Fruit fly (Drosophila melanogaster): ENCODE data around the gene Syx7.
A peak's percentile ranks its signal among the peaks of the same experiment; 100 is the strongest.

Syx7 gene

dm6 chr3L:21476429-21477006 is 30.9 kb downstream of the Syx7 start, which contains the start of gene croc (continued):
- no peak for TF ChIP-seq ken (GFP tag; IDR thresholded peaks at IDR 0.05)
- TF ChIP-seq CG32767 (GFP tag; IDR thresholded peaks at IDR 0.05) = 0 out of 2 replicates have a peak, but pooled peaks have one; percentile 27
- TF ChIP-seq Hr39 (optimal IDR thresholded peaks at IDR 0.05) = peak; percentile 29
- no peak for TF ChIP-seq fru (optimal IDR thresholded peaks at IDR 0.05)
- peak; percentile 82 for TF ChIP-seq ewg (GFP tag; optimal IDR thresholded peaks at IDR 0.05)
- peak; percentile 66 for TF ChIP-seq phol (tag; optimal IDR thresholded peaks at IDR 0.05)
- no peak for TF ChIP-seq lov (optimal IDR thresholded peaks at IDR 0.05)
- TF ChIP-seq lov (GFP tag; IDR thresholded peaks at IDR 0.05) = 0 out of 3 replicates have a peak, but pooled peaks have one; percentile 13
- no peak for TF ChIP-seq maf-S (GFP tag; optimal IDR thresholded peaks at IDR 0.05)
- TF ChIP-seq HLHmδ (GFP tag; optimal IDR thresholded peaks at IDR 0.05) = peak; percentile 1

dm6 chr3L:21477866-21478265 is 32.2 kb downstream of the Syx7 start:
- TF ChIP-seq Eip74EF (GFP tag; optimal IDR thresholded peaks at IDR 0.05) = no peak
- TF ChIP-seq toy (GFP tag; IDR thresholded peaks at IDR 0.05) = no peak
- TF ChIP-seq scrt (GFP tag; optimal IDR thresholded peaks at IDR 0.05) = no peak
- no peak for TF ChIP-seq BtbVII (GFP tag; optimal IDR thresholded peaks at IDR 0.05)
- TF ChIP-seq CG12219 (GFP tag; optimal IDR thresholded peaks at IDR 0.05) = no peak
- no peak for TF ChIP-seq MBD-R2 (GFP tag; IDR thresholded peaks at IDR 0.05)
- TF ChIP-seq CG42726 (GFP tag; IDR thresholded peaks at IDR 0.05; ENCODE audit: partially characterized antibody) = no peak
- TF ChIP-seq fd102C (GFP tag; optimal IDR thresholded peaks at IDR 0.05) = peak; percentile 72
- TF ChIP-seq slp2 (GFP tag; optimal IDR thresholded peaks at IDR 0.05) = no peak
- no peak for TF ChIP-seq jigr1 (GFP tag; IDR thresholded peaks at IDR 0.05)
- peak; percentile 66 for TF ChIP-seq Med (GFP tag)
- peak; percentile 40 for TF ChIP-seq zen (tag; optimal IDR thresholded peaks at IDR 0.05)
- TF ChIP-seq CG17568 (GFP tag; optimal IDR thresholded peaks at IDR 0.05) = no peak
- no peak for TF ChIP-seq Trl (optimal IDR thresholded peaks at IDR 0.05)
- TF ChIP-seq Trl (GFP tag; optimal IDR thresholded peaks at IDR 0.05) = no peak
- TF ChIP-seq CG7786 (GFP tag; optimal IDR thresholded peaks at IDR 0.05) = no peak
- TF ChIP-seq phol (tag; optimal IDR thresholded peaks at IDR 0.05) = no peak
- no peak for TF ChIP-seq CG3163 (GFP tag; optimal IDR thresholded peaks at IDR 0.05)
- TF ChIP-seq CG15479 (GFP tag; optimal IDR thresholded peaks at IDR 0.05) = peak; percentile 23
- TF ChIP-seq Side (GFP tag; optimal IDR thresholded peaks at IDR 0.05) = no peak
- TF ChIP-seq hb (GFP tag; IDR thresholded peaks at IDR 0.05; ENCODE audit: partially characterized antibody) = no peak
- TF ChIP-seq sens (GFP tag) = peak; percentile 65
- no peak for TF ChIP-seq CG10654 (GFP tag; optimal IDR thresholded peaks at IDR 0.05)
- TF ChIP-seq tll (GFP tag; optimal IDR thresholded peaks at IDR 0.05) = peak in 1 of 2 experiments; percentile 60
- TF ChIP-seq Ets65A (GFP tag) = peak; percentile 50
- no peak for TF ChIP-seq CG5953 (GFP tag; IDR thresholded peaks at IDR 0.05)
- no peak for TF ChIP-seq CG4424 (GFP tag; optimal IDR thresholded peaks at IDR 0.05)

dm6 chr3L:21479636-21480035 is 34.0 kb downstream of the Syx7 start:
- no peak for TF ChIP-seq hkb (optimal IDR thresholded peaks at IDR 0.05)
- TF ChIP-seq hkb (GFP tag; IDR thresholded peaks at IDR 0.05) = peak; percentile 75
- TF ChIP-seq Dref (GFP tag; IDR thresholded peaks at IDR 0.05) = no peak
- TF ChIP-seq CG12769 (tag; optimal IDR thresholded peaks at IDR 0.05) = no peak
- no peak for TF ChIP-seq CG5245 (GFP tag; optimal IDR thresholded peaks at IDR 0.05)
- TF ChIP-seq ash1 (GFP tag; optimal IDR thresholded peaks at IDR 0.05) = no peak
- TF ChIP-seq CG10543 (GFP tag; optimal IDR thresholded peaks at IDR 0.05) = no peak
- no peak for TF ChIP-seq Antp (GFP tag; optimal IDR thresholded peaks at IDR 0.05)
- no peak for TF ChIP-seq slbo (GFP tag; IDR thresholded peaks at IDR 0.05)
- no peak for TF ChIP-seq CG16779 (GFP tag; IDR thresholded peaks at IDR 0.05)
- peak; percentile 17; the same call in 2 of the 3 replicates for TF ChIP-seq croc (GFP tag; conservative IDR thresholded peaks at IDR 0.05)
- peak; percentile 16; the same call in 1 of the 2 replicates for TF ChIP-seq peb (GFP tag; IDR thresholded peaks at IDR 0.05)
- TF ChIP-seq Awh (GFP tag; IDR thresholded peaks at IDR 0.05) = no peak; the same call in 1 of the 2 replicates
- no peak for TF ChIP-seq crp (GFP tag; optimal IDR thresholded peaks at IDR 0.05)
- no peak for TF ChIP-seq CG31224 (GFP tag; IDR thresholded peaks at IDR 0.05)
- TF ChIP-seq gcm (GFP tag; optimal IDR thresholded peaks at IDR 0.05) = peak; percentile 79
